Fruit fly (Drosophila melanogaster): ENCODE results near the gene CG12620.

CG12620 gene

DNA sequence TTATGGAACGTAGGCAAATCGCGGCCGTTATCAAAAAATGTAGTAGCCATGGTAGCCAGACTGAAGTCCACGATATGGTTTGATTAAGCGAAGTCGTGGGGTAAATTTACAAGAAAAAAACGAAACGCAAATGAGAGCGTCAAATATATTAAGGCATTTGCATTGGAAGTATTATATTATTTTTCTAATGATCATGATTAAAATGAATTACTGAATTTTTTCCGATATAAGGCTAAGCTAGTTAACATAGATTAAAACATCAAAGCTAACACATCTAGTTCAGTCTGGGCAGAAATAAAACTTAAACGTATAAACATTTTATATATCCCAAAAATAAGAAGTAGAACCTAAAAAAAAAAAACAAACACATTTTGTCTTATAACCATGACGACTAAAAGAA is at the start of gene CG12620:
Gene CG12620 (plus strand): TSS at position 301 of the 400 bp plus-strand sequence.
- TF ChIP-seq psq (optimal IDR thresholded peaks at IDR 0.05): no peak

DNA sequence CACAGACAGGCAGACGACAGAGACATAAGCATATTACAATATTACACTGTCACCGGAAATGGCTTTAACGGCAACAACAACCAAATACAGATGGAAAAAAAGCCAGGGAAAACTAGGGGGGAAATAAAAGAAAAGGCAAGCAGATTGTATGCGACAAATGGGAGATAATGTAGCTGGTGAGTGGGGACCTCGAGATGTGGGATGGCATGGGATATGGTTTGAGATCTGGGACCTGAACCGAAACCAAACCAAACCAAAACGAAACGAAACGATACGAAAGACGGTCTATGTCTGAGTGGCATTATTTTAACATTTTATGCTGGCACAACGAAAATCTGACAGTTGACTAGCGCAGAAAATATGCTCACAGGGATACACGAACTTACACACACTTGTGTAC is 46.2 kb upstream of the CG12620 start:
- TF ChIP-seq Dll (optimal IDR thresholded peaks at IDR 0.05) (no peak), EcR (GFP tag; optimal IDR thresholded peaks at IDR 0.05) (no peak), usp (GFP tag; optimal IDR thresholded peaks at IDR 0.05) (no peak), psq (optimal IDR thresholded peaks at IDR 0.05) (no peak), CG8478 (optimal IDR thresholded peaks at IDR 0.05) (no peak), pan (optimal IDR thresholded peaks at IDR 0.05) (no peak)

DNA sequence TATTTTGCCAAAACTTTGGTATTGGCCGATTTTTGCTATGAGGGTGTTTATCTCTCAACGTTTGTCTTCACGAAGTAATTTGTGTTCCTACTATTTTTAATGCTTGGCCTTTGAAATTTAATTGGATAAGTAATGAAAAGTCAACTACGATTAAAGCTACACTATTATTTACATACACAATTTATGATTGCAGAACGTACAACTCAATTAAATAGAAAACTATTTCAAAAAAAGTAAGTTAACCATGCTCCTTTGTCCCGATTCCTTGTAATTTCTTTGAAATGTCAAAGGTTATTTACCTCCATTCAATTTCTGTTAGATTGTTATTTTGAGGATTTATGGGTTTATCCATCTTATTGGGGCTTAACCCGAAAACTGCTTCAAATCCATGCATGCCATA is 39.3 kb upstream of the CG12620 start, which contains the start of gene CG15136:
Gene CG15136 (minus strand): TSS at position 101 of the 400 bp plus-strand sequence.
- TF ChIP-seq CG8478 (optimal IDR thresholded peaks at IDR 0.05) (no peak), pan (optimal IDR thresholded peaks at IDR 0.05) (no peak), EcR (GFP tag; optimal IDR thresholded peaks at IDR 0.05) (no peak), usp (GFP tag; optimal IDR thresholded peaks at IDR 0.05) (no peak), Dll (optimal IDR thresholded peaks at IDR 0.05) (no peak), psq (optimal IDR thresholded peaks at IDR 0.05) (no peak)

dm6 chr2L:17051835-17052234 is 35.6 kb upstream of the CG12620 start:
- TF ChIP-seq usp (GFP tag; optimal IDR thresholded peaks at IDR 0.05) (no peak), Dll (optimal IDR thresholded peaks at IDR 0.05) (no peak), EcR (GFP tag; optimal IDR thresholded peaks at IDR 0.05) (no peak), pan (optimal IDR thresholded peaks at IDR 0.05) (no peak)

- no peak for TF ChIP-seq EcR (GFP tag; optimal IDR thresholded peaks at IDR 0.05)
Measured at dm6 chr2L:17092737-17093136, 5.3 kb downstream of the CG12620 start.

DNA sequence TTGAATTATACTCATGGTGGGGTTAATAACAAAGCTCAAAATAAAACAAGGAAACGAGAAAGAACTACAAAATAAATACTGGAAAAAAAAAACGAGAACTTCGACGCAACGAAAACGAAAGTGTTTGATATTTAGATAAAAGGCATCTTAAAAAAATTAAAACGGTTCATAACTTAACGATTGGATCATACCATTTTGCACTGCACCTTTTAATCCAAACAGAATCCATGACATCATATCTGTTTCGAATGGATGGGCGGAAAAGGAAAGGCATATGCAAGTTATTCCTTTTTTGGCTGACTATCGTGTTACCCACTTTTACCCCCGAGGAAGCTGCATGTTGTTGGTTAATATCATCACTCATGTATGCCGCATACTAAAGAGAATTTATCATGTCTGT is 38.4 kb downstream of the CG12620 start, which contains the start of gene CG31784:
Gene CG31784 (minus strand): TSS at position 101 of the 400 bp plus-strand sequence.
- TF ChIP-seq Dll (optimal IDR thresholded peaks at IDR 0.05) (no peak), EcR (GFP tag; optimal IDR thresholded peaks at IDR 0.05) (no peak), usp (GFP tag; optimal IDR thresholded peaks at IDR 0.05) (no peak), CG8478 (optimal IDR thresholded peaks at IDR 0.05) (no peak), pan (optimal IDR thresholded peaks at IDR 0.05) (no peak), psq (optimal IDR thresholded peaks at IDR 0.05) (no peak)

DNA sequence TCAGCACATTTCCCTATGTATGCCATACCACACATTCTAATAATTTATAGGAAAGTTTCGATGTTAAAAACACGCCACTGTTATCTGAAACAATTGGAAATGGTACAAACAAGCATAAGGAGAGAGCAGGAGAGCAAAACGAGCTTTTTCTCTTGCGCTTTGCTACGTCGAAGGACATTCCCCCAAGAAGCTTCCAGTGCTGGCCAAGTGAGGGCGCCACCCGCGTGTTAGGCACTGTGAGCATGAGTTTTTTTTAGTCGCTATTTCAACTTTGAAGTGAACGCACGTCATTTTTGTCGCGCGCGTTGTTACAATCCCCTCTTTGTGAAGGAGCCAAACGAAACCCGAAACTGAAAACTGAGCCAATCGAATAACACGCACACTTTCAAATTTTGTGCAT is 43.4 kb downstream of the CG12620 start, which contains the start of the genes CG34106 and beat-IIIa:
Gene CG34106 (plus strand): TSS at position 230 of the 400 bp plus-strand sequence.
Gene beat-IIIa (plus strand): TSS at position 230 of the 400 bp plus-strand sequence.
- TF ChIP-seq pan (optimal IDR thresholded peaks at IDR 0.05): no peak
- TF ChIP-seq psq (optimal IDR thresholded peaks at IDR 0.05): no peak
- no peak for TF ChIP-seq EcR (GFP tag; optimal IDR thresholded peaks at IDR 0.05)
